Worm (Caenorhabditis elegans) whole organism, late embryonic: ENCODE results near the gene skr-3.

ENCODE experiments used
- ceh-9 ChIP-seq: sonication (generic microtip); optimal IDR thresholded peaks from 2 replicates; lab custom pipeline; 2016; ENCODE audit warnings: mild to moderate bottlenecking, missing genetic modification characterization, inconsistent platforms, missing compliant biosample characterization
- ets-4 ChIP-seq: sonication (generic microtip); optimal IDR thresholded peaks from 2 replicates; lab custom pipeline; 2016; ENCODE audit warnings: missing genetic modification characterization, missing compliant biosample characterization
- fkh-6 ChIP-seq: sonication (generic microtip); optimal IDR thresholded peaks from 2 replicates; lab custom pipeline; 2016; ENCODE audit warnings: missing genetic modification characterization, missing compliant biosample characterization
- pha-2 ChIP-seq: sonication (generic microtip); optimal IDR thresholded peaks from 2 replicates; lab custom pipeline; 2017; ENCODE audit warnings: mild to moderate bottlenecking, missing genetic modification characterization, missing compliant biosample characterization
- ref-2 ChIP-seq: sonication (generic microtip); optimal IDR thresholded peaks from 2 replicates; lab custom pipeline; 2016; ENCODE audit warnings: missing genetic modification characterization, missing compliant biosample characterization

DNA sequence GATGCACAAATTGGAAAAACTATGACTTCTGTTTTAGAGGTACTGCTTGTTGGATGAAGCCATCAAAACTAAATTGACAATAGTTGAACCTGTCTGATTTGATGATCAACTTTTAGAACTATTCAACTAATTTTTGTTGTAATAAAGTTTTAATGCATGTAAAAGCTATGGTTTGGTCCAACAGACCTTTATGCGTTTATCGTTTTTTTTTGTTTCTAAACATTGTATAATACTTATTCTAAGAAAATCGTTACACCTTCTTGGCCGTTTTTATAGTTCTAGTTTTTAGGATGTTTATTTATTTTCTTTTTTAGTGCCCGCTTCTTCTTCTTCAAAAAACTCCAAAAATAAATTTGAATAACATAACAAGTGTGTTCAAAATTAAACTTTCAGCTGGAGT is 42.8 kb downstream of the skr-3 start, which contains the start of gene F10A3.12:
- TF ChIP-seq ets-4 (tag; lab: Kevin White, UChicago), result no peak
- no peak for TF ChIP-seq ref-2 (tag; lab: Kevin White, UChicago)
- TF ChIP-seq ceh-9 (tag; lab: Kevin White, UChicago), result no peak
- no peak for TF ChIP-seq pha-2 (tag; lab: Kevin White, UChicago)
- TF ChIP-seq fkh-6 (tag; lab: Kevin White, UChicago), result no peak
